Worm (Caenorhabditis elegans) whole organism, L1 larva: ENCODE measurements around the gene F10G2.7.

ENCODE experiments used
- ama-1 ChIP-seq: fragments of 150-350 bp; optimal IDR thresholded peaks from 2 replicates; lab custom pipeline; 2014
- egl-27 ChIP-seq, 2 experiments: fragments of 150-350 bp in 1 of 2; sonication (generic microtip); optimal IDR thresholded peaks; 3 replicates each; lab custom pipeline; 2017 to 2018; ENCODE audit warnings: missing biosample characterization in 2 of 2, missing genetic modification characterization in 2 of 2, missing genetic modification reagents in 2 of 2
- fkh-10 ChIP-seq: sonication (generic microtip); optimal IDR thresholded peaks from 2 replicates; lab custom pipeline; 2017; ENCODE audit warnings: missing biosample characterization, missing genetic modification reagents, missing genetic modification characterization
- nhr-11 ChIP-seq: fragments of 150-350 bp; optimal IDR thresholded peaks from 2 replicates; lab custom pipeline; 2014; ENCODE audit warnings: missing biosample characterization, missing genetic modification characterization
- tlp-1 ChIP-seq: fragments of 150-350 bp; optimal IDR thresholded peaks from 2 replicates; lab custom pipeline; 2014; ENCODE audit warnings: missing biosample characterization, missing genetic modification characterization
- unc-30 ChIP-seq: sonication (generic microtip); optimal IDR thresholded peaks from 2 replicates; lab custom pipeline; 2017; ENCODE audit warnings: missing biosample characterization, missing genetic modification characterization
- unc-62 ChIP-seq: fragments of 150-350 bp; optimal IDR thresholded peaks from 2 replicates; lab custom pipeline; 2014; ENCODE audit warnings: missing biosample characterization, missing genetic modification reagents, missing genetic modification characterization
- unc-86 ChIP-seq: sonication (generic microtip); optimal IDR thresholded peaks from 2 replicates; lab custom pipeline; 2016; ENCODE audit warnings: missing genetic modification characterization, missing compliant biosample characterization
- ztf-11 ChIP-seq, 2 experiments: sonication (generic microtip); optimal IDR thresholded peaks; 2 replicates each; lab custom pipeline; 2016 to 2017; ENCODE audit warnings: missing genetic modification characterization in 2 of 2, missing biosample characterization in 1 of 2, missing compliant biosample characterization in 1 of 2
- ztf-4 ChIP-seq: fragments of 150-350 bp; optimal IDR thresholded peaks from 2 replicates; lab custom pipeline; 2014; ENCODE audit warnings: missing biosample characterization, missing genetic modification characterization

ce11 chrV:7332253-7332652 lies 4.9 kb downstream of the F10G2.7 start, which contains the start of gene F10G2.1:
- TF ChIP-seq egl-27 (tag; optimal IDR thresholded peaks at IDR 0.05; lab: Kevin White, UChicago) (no peak), tlp-1 (tag; lab: Kevin White, UChicago) (no peak), unc-62 (GFP tag; lab: Kevin White, UChicago) (no peak), unc-30 (tag; lab: Kevin White, UChicago) (no peak), fkh-10 (GFP tag; lab: Kevin White, UChicago) (no peak), nhr-11 (no peak), ama-1 (lab: Kevin White, UChicago) (no peak), ztf-4 (no peak), unc-86 (no peak), ztf-11 (tag; optimal IDR thresholded peaks at IDR 0.05; lab: Kevin White, UChicago) (no peak)
